Fruit fly (Drosophila melanogaster): ENCODE measurements around the gene prd.

DNA sequence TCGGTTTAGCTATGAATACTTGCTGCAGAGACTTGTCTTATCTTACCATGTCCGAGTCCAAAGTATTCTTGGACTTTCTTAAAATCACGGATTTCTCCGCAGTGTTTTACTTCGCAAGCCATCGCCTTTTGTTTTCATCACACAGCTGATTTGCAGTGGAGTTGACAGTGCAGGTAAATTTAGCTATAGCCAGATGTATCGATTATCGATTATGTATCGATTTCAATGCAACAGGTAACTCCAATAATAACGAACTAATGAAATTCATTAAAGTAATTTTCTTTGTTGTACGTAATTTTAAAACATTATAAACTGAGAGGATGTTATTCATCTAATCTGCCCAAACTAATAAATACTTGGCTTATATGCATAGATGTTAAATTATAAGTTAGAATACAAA, 22.6 kb downstream of the prd start, which contains the start of gene Rab3-GAP:
- TF ChIP-seq usp (GFP tag; optimal IDR thresholded peaks at IDR 0.05) (no peak), psq (optimal IDR thresholded peaks at IDR 0.05) (no peak), EcR (GFP tag; optimal IDR thresholded peaks at IDR 0.05) (no peak), pan (optimal IDR thresholded peaks at IDR 0.05) (no peak), Dll (optimal IDR thresholded peaks at IDR 0.05) (no peak)
